Fruit fly (Drosophila melanogaster): Measurements from ENCODE around the gene CG5196.

dm6 chr3R:12381130-12381700 is 26.9 kb upstream of the CG5196 start:
- TF ChIP-seq CG10631 (GFP tag; optimal IDR thresholded peaks at IDR 0.05) (no peak), CG6854 (GFP tag; optimal IDR thresholded peaks at IDR 0.05) (no peak), CG11902 (GFP tag; optimal IDR thresholded peaks at IDR 0.05) (no peak), fd85E (GFP tag; optimal IDR thresholded peaks at IDR 0.05) (no peak), salr (GFP tag; optimal IDR thresholded peaks at IDR 0.05) (no peak), dac (GFP tag; optimal IDR thresholded peaks at IDR 0.05) (peak; percentile 23), CG10669 (GFP tag; optimal IDR thresholded peaks at IDR 0.05) (no peak), CG4318 (GFP tag; optimal IDR thresholded peaks at IDR 0.05) (peak; percentile 54), svp (GFP tag) (peak; percentile 70), Eip93F (GFP tag; optimal IDR thresholded peaks at IDR 0.05) (no peak)

All from whole organism, prepupa.